Worm (Caenorhabditis elegans) whole organism, mixed stage, embryonic: ENCODE data around the gene nlp-78.

Experiments used
- ceh-39 ChIP-seq: fragments of 150-350 bp; optimal IDR thresholded peaks from 2 replicates; lab custom pipeline; 2014; ENCODE audit warnings: missing biosample characterization, missing genetic modification characterization
- ceh-43 ChIP-seq: fragments of 200-800 bp; sonication (Bioruptor generic); optimal IDR thresholded peaks from 2 replicates; lab custom pipeline; 2018; ENCODE audit warnings: mild to moderate bottlenecking, missing genetic modification characterization, moderate library complexity, missing compliant biosample characterization
- ceh-83 ChIP-seq: fragments of 200-800 bp; sonication (Bioruptor generic); optimal IDR thresholded peaks from 2 replicates; lab custom pipeline; 2018; ENCODE audit warnings: mild to moderate bottlenecking, missing genetic modification characterization, missing compliant biosample characterization
- ces-1 ChIP-seq: fragments of 150-350 bp; optimal IDR thresholded peaks from 2 replicates; lab custom pipeline; 2014; ENCODE audit warnings: missing biosample characterization, missing genetic modification reagents, missing genetic modification characterization
- cnd-1 ChIP-seq: fragments of 200-800 bp; sonication (Bioruptor generic); optimal IDR thresholded peaks from 2 replicates; lab custom pipeline; 2018; ENCODE audit warnings: mild to moderate bottlenecking, missing genetic modification characterization, missing compliant biosample characterization
- drap-1 ChIP-seq: fragments of 200-800 bp; sonication (Bioruptor generic); optimal IDR thresholded peaks from 3 replicates; lab custom pipeline; 2018; ENCODE audit warnings: mild to moderate bottlenecking, missing genetic modification characterization, missing compliant biosample characterization
- elt-1 ChIP-seq: sonication (generic microtip); optimal IDR thresholded peaks from 2 replicates; lab custom pipeline; 2017; ENCODE audit warnings: missing genetic modification characterization, mild to moderate bottlenecking, missing compliant biosample characterization, antibody characterized with exemption, moderate library complexity, borderline replicate concordance; ENCODE audit not compliant: insufficient read depth
- elt-3 ChIP-seq: fragments of 150-350 bp; optimal IDR thresholded peaks from 2 replicates; lab custom pipeline; 2014; ENCODE audit warnings: missing biosample characterization, missing genetic modification characterization
- flh-1 ChIP-seq: fragments of 200-800 bp; sonication (Bioruptor generic); optimal IDR thresholded peaks from 2 replicates; lab custom pipeline; 2018; ENCODE audit warnings: mild to moderate bottlenecking, missing genetic modification characterization, moderate library complexity, missing compliant biosample characterization
- ham-2 ChIP-seq: fragments of 200-800 bp; sonication (Bioruptor generic); optimal IDR thresholded peaks from 2 replicates; lab custom pipeline; 2018; ENCODE audit warnings: mild to moderate bottlenecking, missing genetic modification characterization, missing compliant biosample characterization
- hlh-1 ChIP-seq: fragments of 150-350 bp; optimal IDR thresholded peaks from 2 replicates; lab custom pipeline; 2014; ENCODE audit warnings: missing biosample characterization, missing genetic modification reagents, missing genetic modification characterization
- lin-13 ChIP-seq: fragments of 150-350 bp; optimal IDR thresholded peaks from 2 replicates; lab custom pipeline; 2014; ENCODE audit warnings: missing biosample characterization, missing genetic modification characterization
- lin-32 ChIP-seq: fragments of 200-800 bp; sonication (Bioruptor generic); optimal IDR thresholded peaks from 2 replicates; lab custom pipeline; 2018; ENCODE audit warnings: mild to moderate bottlenecking, missing genetic modification characterization, missing compliant biosample characterization
- lsy-2 ChIP-seq: fragments of 150-350 bp; optimal IDR thresholded peaks from 2 replicates; lab custom pipeline; 2014; ENCODE audit warnings: missing biosample characterization, missing genetic modification characterization
- mab-5 ChIP-seq: fragments of 150-350 bp; optimal IDR thresholded peaks from 2 replicates; lab custom pipeline; 2014; ENCODE audit warnings: missing biosample characterization, missing genetic modification characterization
- mep-1 ChIP-seq: fragments of 150-350 bp; optimal IDR thresholded peaks from 2 replicates; lab custom pipeline; 2017; ENCODE audit warnings: missing biosample characterization, missing genetic modification reagents, missing genetic modification characterization, inconsistent platforms
- mls-2 ChIP-seq: sonication (generic microtip); optimal IDR thresholded peaks from 2 replicates; lab custom pipeline; 2016; ENCODE audit warnings: mild to moderate bottlenecking, missing genetic modification characterization, moderate library complexity, missing compliant biosample characterization
- nhr-12 ChIP-seq: fragments of 150-350 bp; optimal IDR thresholded peaks from 2 replicates; lab custom pipeline; 2014; ENCODE audit warnings: missing biosample characterization, missing genetic modification characterization
- nhr-2 ChIP-seq: fragments of 150-350 bp; optimal IDR thresholded peaks from 2 replicates; lab custom pipeline; 2014; ENCODE audit warnings: missing biosample characterization, missing genetic modification characterization
- nhr-237 ChIP-seq: fragments of 150-350 bp; optimal IDR thresholded peaks from 2 replicates; lab custom pipeline; 2014; ENCODE audit warnings: missing biosample characterization, missing genetic modification characterization
- nhr-28 ChIP-seq: fragments of 150-350 bp; optimal IDR thresholded peaks from 2 replicates; lab custom pipeline; 2014; ENCODE audit warnings: missing biosample characterization, missing genetic modification characterization
- nhr-76 ChIP-seq: sonication (generic microtip); optimal IDR thresholded peaks from 2 replicates; lab custom pipeline; 2017; ENCODE audit warnings: missing biosample characterization, missing genetic modification characterization
- pha-4 ChIP-seq: fragments of 150-350 bp; optimal IDR thresholded peaks from 2 replicates; lab custom pipeline; 2018; ENCODE audit warnings: missing biosample characterization, missing genetic modification reagents, missing genetic modification characterization
- sem-2 ChIP-seq: fragments of 200-800 bp; sonication (Bioruptor generic); optimal IDR thresholded peaks from 2 replicates; lab custom pipeline; 2018; ENCODE audit warnings: mild to moderate bottlenecking, missing genetic modification characterization, missing compliant biosample characterization
- snpc-4 ChIP-seq: fragments of 150-350 bp; optimal IDR thresholded peaks from 2 replicates; lab custom pipeline; 2014; ENCODE audit warnings: missing biosample characterization, missing genetic modification characterization
- sptf-1 ChIP-seq: sonication (generic microtip); optimal IDR thresholded peaks from 2 replicates; lab custom pipeline; 2017; ENCODE audit warnings: mild to moderate bottlenecking, missing genetic modification characterization, moderate library complexity, missing compliant biosample characterization
- tbx-8 ChIP-seq: fragments of 200-800 bp; sonication (Bioruptor generic); optimal IDR thresholded peaks from 2 replicates; lab custom pipeline; 2018; ENCODE audit warnings: mild to moderate bottlenecking, missing genetic modification characterization, moderate library complexity, missing compliant biosample characterization
- unc-120 ChIP-seq: sonication (generic microtip); optimal IDR thresholded peaks from 2 replicates; lab custom pipeline; 2017; ENCODE audit warnings: missing genetic modification characterization, missing compliant biosample characterization; ENCODE audit not compliant: poor library complexity, severe bottlenecking
- unc-39 ChIP-seq: fragments of 150-350 bp; optimal IDR thresholded peaks from 2 replicates; lab custom pipeline; 2014; ENCODE audit warnings: missing biosample characterization, missing genetic modification characterization
- unc-62 ChIP-seq: fragments of 150-350 bp; optimal IDR thresholded peaks from 2 replicates; lab custom pipeline; 2014; ENCODE audit warnings: missing biosample characterization, missing genetic modification reagents, missing genetic modification characterization
- zip-8 ChIP-seq: fragments of 150-350 bp; optimal IDR thresholded peaks from 2 replicates; lab custom pipeline; 2014; ENCODE audit warnings: missing biosample characterization, missing genetic modification characterization

Gene nlp-78

ce11 chrII:9135878-9136277 is at the start of gene nlp-78:
nlp-78 (plus strand) TSS chrII:9136178.
- no peak for TF ChIP-seq nhr-76 (tag; lab: Kevin White, UChicago)
- no peak for TF ChIP-seq drap-1 (GFP tag; lab: Kevin White, UChicago)
- no peak for TF ChIP-seq nhr-2 (tag; lab: Kevin White, UChicago)
- TF ChIP-seq ces-1: no peak
- no peak for TF ChIP-seq sem-2
- TF ChIP-seq lin-13 (tag; lab: Kevin White, UChicago): no peak
- TF ChIP-seq mab-5 (tag; lab: Kevin White, UChicago): no peak
- TF ChIP-seq nhr-12 (tag; lab: Kevin White, UChicago): no peak
- TF ChIP-seq sptf-1 (tag; lab: Kevin White, UChicago): no peak
- no peak for TF ChIP-seq ham-2
- no peak for TF ChIP-seq elt-1 (tag; lab: Kevin White, UChicago)
- no peak for TF ChIP-seq ceh-39
- no peak for TF ChIP-seq tbx-8 (GFP tag; lab: Kevin White, UChicago)
- no peak for TF ChIP-seq unc-39 (tag; lab: Kevin White, UChicago)
- no peak for TF ChIP-seq pha-4 (tag; lab: Kevin White, UChicago)
- no peak for TF ChIP-seq nhr-28 (tag; lab: Kevin White, UChicago)
- TF ChIP-seq mep-1 (tag; lab: Kevin White, UChicago): no peak
- TF ChIP-seq snpc-4 (tag; lab: Kevin White, UChicago): no peak
- TF ChIP-seq hlh-1 (tag; lab: Kevin White, UChicago): no peak
- no peak for TF ChIP-seq ceh-43

- TF ChIP-seq tbx-8 (GFP tag; lab: Kevin White, UChicago) (no peak), cnd-1 (tag; lab: Kevin White, UChicago) (no peak), nhr-237 (no peak), ceh-83 (GFP tag; lab: Kevin White, UChicago) (no peak), lsy-2 (tag; lab: Kevin White, UChicago) (no peak), nhr-2 (tag; lab: Kevin White, UChicago) (no peak), mls-2 (no peak)
These were observed 49.7 kb upstream of the nlp-78 start, which contains the start of gene hlh-3 for ce11 chrII:9086308-9086707. hlh-3 (plus strand) TSS chrII:9086608.

- TF ChIP-seq zip-8 (tag; lab: Kevin White, UChicago): no peak
- no peak for TF ChIP-seq lin-32 (GFP tag; lab: Kevin White, UChicago)
- no peak for TF ChIP-seq unc-62
- TF ChIP-seq cnd-1 (tag; lab: Kevin White, UChicago): no peak
These were observed 43.1 kb upstream of the nlp-78 start for ce11 chrII:9092910-9093309.

ce11 chrII:9093584-9093983 is 42.4 kb upstream of the nlp-78 start, which contains the start of gene C07H4.1:
C07H4.1 (minus strand) TSS chrII:9093684.
- TF ChIP-seq nhr-12 (tag; lab: Kevin White, UChicago) (no peak), pha-4 (tag; lab: Kevin White, UChicago) (no peak), ceh-39 (no peak)

ce11 chrII:9094247-9094790 is 41.7 kb upstream of the nlp-78 start:
- TF ChIP-seq flh-1 (GFP tag; lab: Kevin White, UChicago): no peak
- TF ChIP-seq sem-2: no peak
- no peak for TF ChIP-seq elt-3 (tag; lab: Kevin White, UChicago)
- TF ChIP-seq nhr-12 (tag; lab: Kevin White, UChicago): no peak
- TF ChIP-seq zip-8 (tag; lab: Kevin White, UChicago): no peak
- no peak for TF ChIP-seq nhr-2 (tag; lab: Kevin White, UChicago)
- TF ChIP-seq ham-2: no peak
- no peak for TF ChIP-seq mls-2
- TF ChIP-seq unc-120 (tag; lab: Kevin White, UChicago): no peak
- TF ChIP-seq mep-1 (tag; lab: Kevin White, UChicago): no peak
- no peak for TF ChIP-seq snpc-4 (tag; lab: Kevin White, UChicago)
- TF ChIP-seq, all 35 proteins: peak for 0
